Fruit fly (Drosophila melanogaster) whole organism, prepupa: ENCODE measurements around the gene CG46523.

ENCODE experiments used
- Blimp-1 ChIP-seq: fragments of 200-800 bp; sonication (Bioruptor generic); optimal IDR thresholded peaks from 3 replicates; lab custom pipeline; 2017; ENCODE audit warnings: missing biosample characterization, missing genetic modification characterization, mild to moderate bottlenecking, moderate library complexity, missing genetic modification reagents
- CG10631 ChIP-seq: fragments of 200-800 bp; sonication (Bioruptor generic); optimal IDR thresholded peaks from 2 replicates; lab custom pipeline; 2016; ENCODE audit warnings: missing biosample characterization, missing genetic modification characterization
- CG10669 ChIP-seq: fragments of 200-800 bp; sonication (Bioruptor generic); optimal IDR thresholded peaks from 3 replicates; lab custom pipeline; 2018; ENCODE audit warnings: missing biosample characterization, mild to moderate bottlenecking, missing genetic modification characterization, moderate library complexity
- CG11294 ChIP-seq: fragments of 200-800 bp; sonication (Bioruptor generic); IDR thresholded peaks from 2 replicates; pipeline ENCODE4 v1.3.6; 2022; ENCODE audit warnings: missing biosample characterization, missing genetic modification characterization
- CG11762 ChIP-seq: fragments of 200-800 bp; sonication (Bioruptor generic); optimal IDR thresholded peaks from 3 replicates; lab custom pipeline; 2016; ENCODE audit warnings: missing biosample characterization, missing genetic modification characterization; ENCODE audit not compliant: insufficient read depth
- CG15336 ChIP-seq: fragments of 200-800 bp; sonication (Bioruptor generic); IDR thresholded peaks from 2 replicates; pipeline ENCODE4 v1.3.6; 2022; ENCODE audit warnings: missing biosample characterization, missing genetic modification characterization
- CG1621 ChIP-seq: fragments of 200-800 bp; sonication (Bioruptor generic); optimal IDR thresholded peaks from 3 replicates; lab custom pipeline; 2018; ENCODE audit warnings: missing biosample characterization, mild to moderate bottlenecking, missing genetic modification characterization
- CG16779 ChIP-seq: fragments of 200-800 bp; sonication (Bioruptor generic); optimal IDR thresholded peaks from 3 replicates; lab custom pipeline; 2017; ENCODE audit warnings: missing biosample characterization, mild to moderate bottlenecking, missing genetic modification characterization
- CG31627 ChIP-seq: fragments of 200-800 bp; sonication (Bioruptor generic); optimal IDR thresholded peaks from 3 replicates; lab custom pipeline; 2016; ENCODE audit warnings: missing biosample characterization, missing genetic modification characterization
- CG32006 ChIP-seq: fragments of 200-800 bp; sonication (Bioruptor generic); optimal IDR thresholded peaks from 3 replicates; lab custom pipeline; 2017; ENCODE audit warnings: missing biosample characterization, mild to moderate bottlenecking, missing genetic modification characterization
- CG34406 ChIP-seq: fragments of 200-800 bp; sonication (Bioruptor generic); optimal IDR thresholded peaks from 3 replicates; lab custom pipeline; 2016; ENCODE audit warnings: missing biosample characterization, missing genetic modification characterization
- CG3919 ChIP-seq: fragments of 200-800 bp; sonication (Bioruptor generic); optimal IDR thresholded peaks from 3 replicates; lab custom pipeline; 2016; ENCODE audit warnings: missing biosample characterization, missing genetic modification characterization
- CG4318 ChIP-seq: fragments of 200-800 bp; sonication (Bioruptor generic); optimal IDR thresholded peaks from 3 replicates; lab custom pipeline; 2017; ENCODE audit warnings: missing biosample characterization, mild to moderate bottlenecking, missing genetic modification characterization
- CG6163 ChIP-seq: fragments of 200-800 bp; sonication (Bioruptor generic); IDR thresholded peaks from 3 replicates; pipeline ENCODE4 v1.3.6; 2022; ENCODE audit warnings: missing biosample characterization, missing genetic modification characterization
- CG6792 ChIP-seq: fragments of 200-800 bp; sonication (Bioruptor generic); optimal IDR thresholded peaks from 3 replicates; lab custom pipeline; 2016; ENCODE audit warnings: missing biosample characterization, missing genetic modification characterization
- CG6808 ChIP-seq: fragments of 200-800 bp; sonication (Bioruptor generic); optimal IDR thresholded peaks from 3 replicates; lab custom pipeline; 2017; ENCODE audit warnings: missing biosample characterization, missing genetic modification characterization, mild to moderate bottlenecking, moderate library complexity, missing genetic modification reagents
- CG6854 ChIP-seq: fragments of 200-800 bp; sonication (Bioruptor generic); optimal IDR thresholded peaks from 2 replicates; lab custom pipeline; 2017; ENCODE audit warnings: missing biosample characterization, mild to moderate bottlenecking, missing genetic modification characterization
- CG7368 ChIP-seq: fragments of 200-800 bp; sonication (Bioruptor generic); optimal IDR thresholded peaks from 3 replicates; lab custom pipeline; 2016; ENCODE audit warnings: missing biosample characterization, missing genetic modification characterization
- CG8119 ChIP-seq: fragments of 200-800 bp; sonication (Bioruptor generic); IDR thresholded peaks from 3 replicates; pipeline ENCODE4 v1.3.6; 2022; ENCODE audit warnings: missing biosample characterization, missing genetic modification characterization
- CG8632 ChIP-seq: fragments of 200-800 bp; sonication (Bioruptor generic); optimal IDR thresholded peaks from 3 replicates; lab custom pipeline; 2016; ENCODE audit warnings: missing biosample characterization, missing genetic modification characterization
- Eip78C ChIP-seq: fragments of 200-800 bp; sonication (Bioruptor generic); peaks from one replicate; lab custom pipeline; 2016; ENCODE audit warnings: missing biosample characterization, missing genetic modification characterization
- Ets21C ChIP-seq: fragments of 200-800 bp; sonication (Bioruptor generic); optimal IDR thresholded peaks from 3 replicates; lab custom pipeline; 2016; ENCODE audit warnings: missing biosample characterization, missing genetic modification characterization
- Ets96B ChIP-seq: fragments of 200-800 bp; optimal IDR thresholded peaks from 2 replicates; lab custom pipeline; 2019; ENCODE audit warnings: missing biosample characterization, mild to moderate bottlenecking, missing genetic modification characterization, moderate library complexity
- Gug ChIP-seq: fragments of 200-800 bp; sonication (Bioruptor generic); IDR thresholded peaks from 2 replicates; pipeline ENCODE4 v1.3.6; 2022; ENCODE audit warnings: missing biosample characterization, missing genetic modification characterization
- Hr38 ChIP-seq: sonication (Bioruptor generic); optimal IDR thresholded peaks from 2 replicates; lab custom pipeline; 2016; ENCODE audit warnings: missing biosample characterization, missing genetic modification characterization
- Hr4 ChIP-seq: fragments of 200-800 bp; sonication (Bioruptor generic); optimal IDR thresholded peaks from 3 replicates; lab custom pipeline; 2016; ENCODE audit warnings: missing biosample characterization, missing genetic modification characterization
- Lpt ChIP-seq: fragments of 200-800 bp; sonication (Bioruptor generic); optimal IDR thresholded peaks from 3 replicates; lab custom pipeline; 2016; ENCODE audit warnings: missing biosample characterization, missing genetic modification characterization
- Met ChIP-seq: fragments of 200-800 bp; sonication (Bioruptor generic); optimal IDR thresholded peaks from 3 replicates; lab custom pipeline; 2016; ENCODE audit warnings: missing biosample characterization, missing genetic modification characterization
- OdsH ChIP-seq: fragments of 200-800 bp; sonication (Bioruptor generic); optimal IDR thresholded peaks from 3 replicates; lab custom pipeline; 2016; ENCODE audit warnings: missing biosample characterization, missing genetic modification characterization
- Sox102F ChIP-seq: fragments of 200-800 bp; sonication (Bioruptor generic); optimal IDR thresholded peaks from 2 replicates; lab custom pipeline; 2016; ENCODE audit warnings: missing biosample characterization, mild to moderate bottlenecking, missing genetic modification characterization
- Sox15 ChIP-seq: fragments of 200-800 bp; sonication (Bioruptor generic); optimal IDR thresholded peaks from 3 replicates; lab custom pipeline; 2016; ENCODE audit warnings: missing biosample characterization, missing genetic modification characterization
- achi ChIP-seq: fragments of 200-800 bp; sonication (Bioruptor generic); optimal IDR thresholded peaks from 3 replicates; lab custom pipeline; 2016; ENCODE audit warnings: missing biosample characterization, missing genetic modification characterization
- dac ChIP-seq: fragments of 200-800 bp; sonication (Bioruptor generic); optimal IDR thresholded peaks from 2 replicates; lab custom pipeline; 2017; ENCODE audit warnings: missing biosample characterization, mild to moderate bottlenecking, missing genetic modification characterization
- eg ChIP-seq: fragments of 200-800 bp; sonication (Bioruptor generic); IDR thresholded peaks from 3 replicates; pipeline ENCODE4 v1.3.6; 2022; ENCODE audit warnings: missing biosample characterization, missing genetic modification characterization
- fd59A ChIP-seq: fragments of 200-800 bp; sonication (Bioruptor generic); optimal IDR thresholded peaks from 2 replicates; lab custom pipeline; 2017; ENCODE audit warnings: missing biosample characterization, mild to moderate bottlenecking, missing genetic modification characterization, missing genetic modification reagents
- fd85E ChIP-seq: fragments of 200-800 bp; sonication (Bioruptor generic); optimal IDR thresholded peaks from 3 replicates; lab custom pipeline; 2016; ENCODE audit warnings: missing biosample characterization, missing genetic modification characterization
- fkh ChIP-seq: fragments of 200-800 bp; sonication (Bioruptor generic); optimal IDR thresholded peaks from 3 replicates; lab custom pipeline; 2017; ENCODE audit warnings: missing biosample characterization, mild to moderate bottlenecking, missing genetic modification characterization, moderate library complexity
- lz ChIP-seq: fragments of 200-800 bp; sonication (Bioruptor generic); optimal IDR thresholded peaks from 3 replicates; lab custom pipeline; 2016; ENCODE audit warnings: missing biosample characterization, missing genetic modification characterization
- net ChIP-seq: fragments of 200-800 bp; sonication (Bioruptor generic); optimal IDR thresholded peaks from 3 replicates; lab custom pipeline; 2016; ENCODE audit warnings: missing biosample characterization, missing genetic modification characterization
- pdm3 ChIP-seq: fragments of 200-800 bp; sonication (Bioruptor generic); optimal IDR thresholded peaks from 3 replicates; lab custom pipeline; 2016; ENCODE audit warnings: missing biosample characterization, missing genetic modification characterization
- salr ChIP-seq, 2 experiments: fragments of 200-800 bp; sonication (Bioruptor generic); optimal IDR thresholded peaks; 3 replicates each; lab custom pipeline; 2016 to 2018; ENCODE audit warnings: missing biosample characterization in 2 of 2, missing genetic modification characterization in 2 of 2, mild to moderate bottlenecking in 1 of 2
- spab ChIP-seq: fragments of 200-800 bp; sonication (Bioruptor generic); optimal IDR thresholded peaks from 2 replicates; lab custom pipeline; 2017; ENCODE audit warnings: missing biosample characterization, mild to moderate bottlenecking, missing genetic modification characterization, missing genetic modification reagents
- ss ChIP-seq, 2 experiments: fragments of 200-800 bp; sonication (Bioruptor generic); optimal IDR thresholded peaks; 2 replicates in 1 of 2; 3 replicates in 1 of 2; lab custom pipeline; 2017 to 2018; ENCODE audit warnings: mild to moderate bottlenecking in 2 of 2, missing biosample characterization in 2 of 2, missing genetic modification characterization in 2 of 2, moderate library complexity in 1 of 2
- svp ChIP-seq: fragments of 200-800 bp; sonication (Bioruptor generic); peaks from one replicate; lab custom pipeline; 2016; ENCODE audit warnings: missing biosample characterization, missing genetic modification characterization
- vri ChIP-seq: fragments of 200-800 bp; sonication (Bioruptor generic); optimal IDR thresholded peaks from 3 replicates; lab custom pipeline; 2016; ENCODE audit warnings: missing biosample characterization, mild to moderate bottlenecking, missing genetic modification characterization

The CG46523 gene

dm6 chr3L:1891914-1892313, 47.0 kb downstream of the CG46523 start:
- TF ChIP-seq CG10631 (no peak), dac (GFP tag; lab: Kevin White, UChicago) (no peak), svp (GFP tag; lab: Kevin White, UChicago) (no peak), CG6792 (GFP tag; lab: Kevin White, UChicago) (no peak), Ets21C (GFP tag; lab: Kevin White, UChicago) (no peak), Eip78C (GFP tag; lab: Kevin White, UChicago) (no peak)

- no peak for TF ChIP-seq ss (GFP tag; optimal IDR thresholded peaks at IDR 0.05; lab: Kevin White, UChicago)
- no peak for TF ChIP-seq Blimp-1 (GFP tag; lab: Kevin White, UChicago)
- TF ChIP-seq Gug: no peak
- TF ChIP-seq salr (GFP tag; optimal IDR thresholded peaks at IDR 0.05; lab: Kevin White, UChicago): no peak
- TF ChIP-seq CG11762 (GFP tag; lab: Kevin White, UChicago): no peak
- no peak for TF ChIP-seq fd59A (GFP tag; lab: Kevin White, UChicago)
- TF ChIP-seq Ets96B (tag; lab: Kevin White, UChicago): no peak
- no peak for TF ChIP-seq CG8632
- TF ChIP-seq CG6808 (GFP tag; lab: Kevin White, UChicago): no peak
- TF ChIP-seq CG32006 (GFP tag; lab: Kevin White, UChicago): no peak
These were observed 48.0 kb downstream of the CG46523 start for dm6 chr3L:1890941-1891340.

- TF ChIP-seq achi (no peak), CG1621 (tag; lab: Kevin White, UChicago) (no peak), spab (GFP tag; lab: Kevin White, UChicago) (no peak), fkh (GFP tag; lab: Kevin White, UChicago) (no peak), net (no peak), CG8119 (GFP tag; lab: Robert Waterston, UW) (0 out of 3 replicates have a peak, but pooled peaks have one; percentile 31), Hr4 (GFP tag; lab: Kevin White, UChicago) (peak; percentile 2), CG10669 (GFP tag; lab: Kevin White, UChicago) (no peak), Eip78C (GFP tag; lab: Kevin White, UChicago) (peak; percentile 88), CG6808 (GFP tag; lab: Kevin White, UChicago) (no peak), vri (GFP tag; lab: Kevin White, UChicago) (no peak), CG4318 (no peak), salr (GFP tag; optimal IDR thresholded peaks at IDR 0.05; lab: Kevin White, UChicago) (no peak), ss (GFP tag; optimal IDR thresholded peaks at IDR 0.05; lab: Kevin White, UChicago) (no peak), svp (GFP tag; lab: Kevin White, UChicago) (peak; percentile 30), CG15336 (GFP tag; lab: Robert Waterston, UW) (0 out of 2 replicates have a peak, but pooled peaks have one; percentile 19), OdsH (GFP tag; lab: Kevin White, UChicago) (peak; percentile 2), CG6792 (GFP tag; lab: Kevin White, UChicago) (no peak), eg (GFP tag; lab: Robert Waterston, UW) (no peak), CG6163 (no peak), lz (no peak), fd85E (no peak), CG32006 (GFP tag; lab: Kevin White, UChicago) (peak; percentile 46), CG3919 (GFP tag; lab: Kevin White, UChicago) (peak; percentile 1), Gug (no peak), CG7368 (GFP tag; lab: Kevin White, UChicago) (peak; percentile 22), CG16779 (tag; lab: Kevin White, UChicago) (no peak)
These were observed 50.9 kb downstream of the CG46523 start for dm6 chr3L:1887929-1888529.

- TF ChIP-seq pdm3 (GFP tag; lab: Kevin White, UChicago) (peak; percentile 96), CG15336 (GFP tag; lab: Robert Waterston, UW) (peak; percentile 99), CG6808 (GFP tag; lab: Kevin White, UChicago) (peak; percentile 97), Sox102F (peak; percentile 90), Hr38 (peak; percentile 90), Met (GFP tag; lab: Kevin White, UChicago) (peak; percentile 91), CG6854 (peak; percentile 75), Blimp-1 (GFP tag; lab: Kevin White, UChicago) (peak; percentile 69), CG34406 (GFP tag; lab: Kevin White, UChicago) (peak; percentile 92), CG11294 (peak; percentile 96), lz (peak; percentile 91), CG10669 (GFP tag; lab: Kevin White, UChicago) (peak; percentile 98), Ets96B (tag; lab: Kevin White, UChicago) (peak; percentile 99), Sox15 (peak; percentile 89), Lpt (GFP tag; lab: Kevin White, UChicago) (peak; percentile 98), CG31627 (peak; percentile 90), CG10631 (peak; percentile 96)
These were observed 52.8 kb downstream of the CG46523 start for dm6 chr3L:1886125-1886544.
